Fruit fly (Drosophila melanogaster): Measurements from ENCODE around the gene CG13855.
A peak's percentile ranks its signal among the peaks of the same experiment; 100 is the strongest.

The CG13855 gene

DNA sequence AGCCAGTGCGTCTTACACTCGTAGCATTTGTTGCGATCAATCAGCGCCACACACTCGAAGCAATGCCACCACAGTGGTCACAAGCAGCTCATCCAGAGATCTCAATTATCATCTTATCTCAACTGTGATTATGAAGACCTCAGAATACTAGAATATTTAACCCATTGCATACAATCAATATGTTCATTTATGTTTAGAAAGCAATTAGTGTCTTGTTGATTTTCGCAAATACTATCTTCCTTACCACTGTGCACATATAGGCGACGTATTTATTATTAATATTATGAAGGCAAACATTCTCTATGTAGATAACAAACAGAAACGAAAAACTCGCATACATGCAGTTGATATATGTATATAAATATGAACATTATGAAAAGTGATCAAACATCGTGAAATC, 46.9 kb upstream of the CG13855 start (continued):
- no peak for TF ChIP-seq amos (GFP tag; IDR thresholded peaks at IDR 0.05; ENCODE audit: partially characterized antibody)
- peak; percentile 52; the same call in 1 of the 3 replicates for TF ChIP-seq CG14050 (GFP tag; IDR thresholded peaks at IDR 0.05)
- TF ChIP-seq gcm2 (GFP tag; optimal IDR thresholded peaks at IDR 0.05), result peak; percentile 32
- peak; percentile 58 for TF ChIP-seq CG18619 (GFP tag; optimal IDR thresholded peaks at IDR 0.05)
- TF ChIP-seq CG17359 (tag; optimal IDR thresholded peaks at IDR 0.05), result peak; percentile 90
- peak; percentile 62; the same call in 1 of the 3 replicates for TF ChIP-seq CG34422 (GFP tag; IDR thresholded peaks at IDR 0.05)
- TF ChIP-seq sens (GFP tag), result peak; percentile 94
- TF ChIP-seq Dek (tag; optimal IDR thresholded peaks at IDR 0.05), result peak; percentile 17
- peak; percentile 81 for TF ChIP-seq CG1529 (GFP tag; optimal IDR thresholded peaks at IDR 0.05)
- TF ChIP-seq Hey (tag; optimal IDR thresholded peaks at IDR 0.05), result no peak
- TF ChIP-seq CG17829 (tag; optimal IDR thresholded peaks at IDR 0.05), result peak; percentile 78
- TF ChIP-seq bowl (GFP tag; IDR thresholded peaks at IDR 0.05), result peak; percentile 49; the same call in 1 of the 2 replicates
- TF ChIP-seq Hand (GFP tag; optimal IDR thresholded peaks at IDR 0.05), result no peak
- no peak for TF ChIP-seq pros (GFP tag; optimal IDR thresholded peaks at IDR 0.05)
- TF ChIP-seq ash1 (GFP tag; optimal IDR thresholded peaks at IDR 0.05), result no peak
- TF ChIP-seq yki (optimal IDR thresholded peaks at IDR 0.05), result no peak
- peak; percentile 53 for TF ChIP-seq chn (GFP tag; optimal IDR thresholded peaks at IDR 0.05)
- TF ChIP-seq Lhr (GFP tag; optimal IDR thresholded peaks at IDR 0.05), result peak; percentile 73
- TF ChIP-seq tna (GFP tag; IDR thresholded peaks at IDR 0.05; ENCODE audit: partially characterized antibody), result no peak
- no peak for TF ChIP-seq CG7963 (GFP tag; IDR thresholded peaks at IDR 0.05; ENCODE audit: partially characterized antibody)
- peak; percentile 32 for TF ChIP-seq CG17385 (GFP tag; optimal IDR thresholded peaks at IDR 0.05)
- TF ChIP-seq klu (GFP tag; IDR thresholded peaks at IDR 0.05), result no peak
- TF ChIP-seq CG31224 (GFP tag; IDR thresholded peaks at IDR 0.05), result peak; percentile 32; the same call in 1 of the 2 replicates
- peak; percentile 23; the same call in 1 of the 3 replicates for TF ChIP-seq gce (GFP tag; IDR thresholded peaks at IDR 0.05)
- TF ChIP-seq CG2875 (GFP tag; optimal IDR thresholded peaks at IDR 0.05), result peak; percentile 82
- TF ChIP-seq BEAF-32 (GFP tag; optimal IDR thresholded peaks at IDR 0.05), result no peak
- TF ChIP-seq lola (GFP tag; optimal IDR thresholded peaks at IDR 0.05), result peak in 1 of 3 experiments; percentile 77
- peak; percentile 69 for TF ChIP-seq lab (GFP tag; optimal IDR thresholded peaks at IDR 0.05)
- TF ChIP-seq ranshi (GFP tag; IDR thresholded peaks at IDR 0.05), result peak; percentile 56
- TF ChIP-seq chif (GFP tag; optimal IDR thresholded peaks at IDR 0.05), result peak; percentile 52 to 60
- TF ChIP-seq btn (GFP tag; optimal IDR thresholded peaks at IDR 0.05), result peak; percentile 4
- TF ChIP-seq CG8388 (GFP tag; optimal IDR thresholded peaks at IDR 0.05), result peak; percentile 37
- peak; percentile 56 for TF ChIP-seq ems (GFP tag; optimal IDR thresholded peaks at IDR 0.05)
- TF ChIP-seq Gsc (GFP tag; IDR thresholded peaks at IDR 0.05), result no peak
- TF ChIP-seq Nf-YA (GFP tag; IDR thresholded peaks at IDR 0.05), result peak; percentile 53; the same call in 1 of the 2 replicates
- peak; percentile 70 for TF ChIP-seq bab2 (GFP tag; optimal IDR thresholded peaks at IDR 0.05)
- TF ChIP-seq trh (GFP tag; optimal IDR thresholded peaks at IDR 0.05), result peak; percentile 63
- TF ChIP-seq Fer2 (tag; optimal IDR thresholded peaks at IDR 0.05), result no peak
- peak; percentile 62 for TF ChIP-seq bcd (GFP tag; optimal IDR thresholded peaks at IDR 0.05)
- TF ChIP-seq pfk (GFP tag; optimal IDR thresholded peaks at IDR 0.05), result no peak
- TF ChIP-seq jing (GFP tag; optimal IDR thresholded peaks at IDR 0.05), result peak; percentile 23
- TF ChIP-seq CG1647 (GFP tag; optimal IDR thresholded peaks at IDR 0.05), result peak; percentile 20
- no peak for TF ChIP-seq corto (GFP tag; optimal IDR thresholded peaks at IDR 0.05)
- no peak for TF ChIP-seq CG9437 (GFP tag; optimal IDR thresholded peaks at IDR 0.05)
- TF ChIP-seq dan (GFP tag; IDR thresholded peaks at IDR 0.05), result no peak
- no peak for TF ChIP-seq CG1832 (GFP tag; optimal IDR thresholded peaks at IDR 0.05)
- no peak for TF ChIP-seq p53 (GFP tag; optimal IDR thresholded peaks at IDR 0.05)
- TF ChIP-seq lilli (GFP tag; optimal IDR thresholded peaks at IDR 0.05), result peak; percentile 52
- peak; percentile 33 for TF ChIP-seq Atf3 (GFP tag; optimal IDR thresholded peaks at IDR 0.05)
- no peak; the same call in 1 of the 2 replicates for TF ChIP-seq Ravus (GFP tag; IDR thresholded peaks at IDR 0.05)
- peak; percentile 57 for TF ChIP-seq CG10654 (GFP tag; optimal IDR thresholded peaks at IDR 0.05)
